Worm (Caenorhabditis elegans) whole organism, L3 larva: ENCODE data around the gene sss-1.

Experiments used
- ZK546.5 ChIP-seq: sonication (generic microtip); optimal IDR thresholded peaks from 2 replicates; lab custom pipeline; 2017; ENCODE audit warnings: missing biosample characterization, missing genetic modification characterization
- ama-1 ChIP-seq: fragments of 150-350 bp; optimal IDR thresholded peaks from 2 replicates; lab custom pipeline; 2018
- daf-12 ChIP-seq: fragments of 150-350 bp; optimal IDR thresholded peaks from 2 replicates; lab custom pipeline; 2014; ENCODE audit warnings: missing biosample characterization, missing genetic modification reagents, missing genetic modification characterization
- lin-39 ChIP-seq: fragments of 150-350 bp; optimal IDR thresholded peaks from 2 replicates; lab custom pipeline; 2018; ENCODE audit warnings: missing biosample characterization, missing genetic modification reagents, missing genetic modification characterization
- nhr-28 ChIP-seq: fragments of 150-350 bp; optimal IDR thresholded peaks from 2 replicates; lab custom pipeline; 2014; ENCODE audit warnings: missing biosample characterization, missing genetic modification characterization
- nhr-76 ChIP-seq: fragments of 150-350 bp; sonication (generic microtip); optimal IDR thresholded peaks from 5 replicates; lab custom pipeline; 2014; ENCODE audit warnings: missing biosample characterization, missing genetic modification characterization
- unc-62 ChIP-seq: fragments of 150-350 bp; sonication (generic microtip); optimal IDR thresholded peaks from 4 replicates; lab custom pipeline; 2014; ENCODE audit warnings: missing biosample characterization, missing genetic modification reagents, missing genetic modification characterization
- zag-1 ChIP-seq: fragments of 150-350 bp; optimal IDR thresholded peaks from 2 replicates; lab custom pipeline; 2014; ENCODE audit warnings: missing biosample characterization, missing genetic modification characterization

- TF ChIP-seq unc-62 (GFP tag; lab: Kevin White, UChicago) (no peak), daf-12 (tag; lab: Kevin White, UChicago) (no peak), nhr-28 (tag; lab: Kevin White, UChicago) (no peak), lin-39 (tag; lab: Kevin White, UChicago) (no peak), ama-1 (lab: Kevin White, UChicago) (no peak), zag-1 (tag; lab: Kevin White, UChicago) (no peak), nhr-76 (tag; lab: Kevin White, UChicago) (no peak), ZK546.5 (no peak)
Observed at ce11 chrIV:9898712-9899111, 5.2 kb upstream of the sss-1 start, which contains the start of gene tbc-3.
